Worm (Caenorhabditis elegans) whole organism, L4/young adult: ENCODE measurements around the gene nog-1.

Experiments used
- W03F9.2 ChIP-seq: fragments of 150-350 bp; optimal IDR thresholded peaks from 2 replicates; lab custom pipeline; 2014; ENCODE audit warnings: missing biosample characterization, missing genetic modification characterization
- dao-5 ChIP-seq: sonication (generic microtip); optimal IDR thresholded peaks from 2 replicates; lab custom pipeline; 2016; ENCODE audit warnings: missing genotype, missing genetic modification characterization, moderate library complexity, missing compliant biosample characterization
- him-1 ChIP-seq: sonication (generic microtip); optimal IDR thresholded peaks from 2 replicates; lab custom pipeline; 2016; ENCODE audit warnings: missing genotype, missing genetic modification reagents, missing genetic modification characterization, missing compliant biosample characterization

DNA sequence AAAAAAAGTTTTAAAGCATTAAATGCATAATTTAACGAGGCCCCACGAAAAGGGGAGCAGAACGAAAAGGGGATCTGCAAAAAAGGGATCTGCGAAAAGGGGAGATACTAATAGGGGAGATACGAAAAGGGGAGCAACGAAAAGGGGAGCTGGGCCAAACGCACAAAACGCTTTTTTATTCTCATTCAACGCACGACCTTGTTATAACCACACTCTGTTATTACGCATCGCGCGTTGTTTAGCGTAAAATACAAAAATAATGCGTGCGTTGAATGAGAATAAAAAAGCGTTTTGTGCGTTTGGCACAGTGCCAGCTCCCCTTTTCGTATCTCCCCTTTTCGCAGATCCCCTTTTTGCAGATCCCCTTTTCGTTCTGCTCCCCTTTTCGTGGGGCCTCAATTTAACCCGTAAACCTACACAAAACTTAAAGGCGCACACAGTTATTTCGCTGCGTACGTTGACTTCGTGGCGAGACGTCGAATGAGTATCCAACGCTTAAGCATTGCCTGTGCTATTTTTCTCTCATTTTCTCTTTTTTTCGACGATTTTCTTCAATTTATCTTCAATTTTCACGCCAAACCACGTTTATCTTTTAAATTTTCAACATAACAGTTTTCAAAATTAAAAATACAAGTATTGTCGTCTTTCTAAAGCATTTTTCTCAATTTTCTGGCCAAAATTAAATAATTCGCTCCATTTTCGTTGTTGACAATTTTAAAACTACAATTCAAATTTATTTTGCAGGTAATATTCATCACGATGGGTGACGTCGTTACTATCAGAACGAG lies 8.3 kb upstream of the nog-1 start, which contains the start of gene rps-24:
- TF ChIP-seq him-1 (tag; lab: Kevin White, UChicago) (peak; percentile 51), dao-5 (tag; lab: Kevin White, UChicago) (peak; percentile 48), W03F9.2 (tag; lab: Kevin White, UChicago) (peak; percentile 87)
